Worm (Caenorhabditis elegans): Measurements from ENCODE around the gene ZK616.61.

- no peak for TF ChIP-seq sma-3 (GFP tag; optimal IDR thresholded peaks at IDR 0.05)
- no peak for TF ChIP-seq unc-62 (GFP tag; optimal IDR thresholded peaks at IDR 0.05)
- no peak for TF ChIP-seq ceh-16 (tag; optimal IDR thresholded peaks at IDR 0.05)
- no peak for TF ChIP-seq nhr-6 (tag; optimal IDR thresholded peaks at IDR 0.05)
- no peak for TF ChIP-seq nhr-77 (tag; optimal IDR thresholded peaks at IDR 0.05)
- TF ChIP-seq nhr-237 (tag; optimal IDR thresholded peaks at IDR 0.05): no peak
Measured at ce11 chrIV:5369414-5369813, 36.0 kb upstream of the ZK616.61 start, which contains the start of gene F41H10.3.

Data from whole organism, L2 larva.